Worm (Caenorhabditis elegans) whole organism, L3 larva: ENCODE results near the gene F53F4.15.

ENCODE experiments used
- aly-2 ChIP-seq: fragments of 150-350 bp; optimal IDR thresholded peaks from 2 replicates; lab custom pipeline; 2014; ENCODE audit warnings: missing biosample characterization, missing genetic modification characterization
- ama-1 ChIP-seq: fragments of 150-350 bp; optimal IDR thresholded peaks from 2 replicates; lab custom pipeline; 2018
- ceh-16 ChIP-seq: sonication (generic microtip); optimal IDR thresholded peaks from 2 replicates; lab custom pipeline; 2017; ENCODE audit warnings: missing biosample characterization, missing genetic modification characterization
- ceh-28 ChIP-seq: fragments of 150-350 bp; optimal IDR thresholded peaks from 2 replicates; lab custom pipeline; 2014; ENCODE audit warnings: missing biosample characterization, missing genetic modification reagents, missing genetic modification characterization
- ceh-82 ChIP-seq: fragments of 150-350 bp; optimal IDR thresholded peaks from 2 replicates; lab custom pipeline; 2014; ENCODE audit warnings: missing biosample characterization, missing genetic modification characterization
- ceh-9 ChIP-seq: sonication (generic microtip); optimal IDR thresholded peaks from 2 replicates; lab custom pipeline; 2018; ENCODE audit warnings: missing biosample characterization, missing genetic modification characterization
- egl-27 ChIP-seq: sonication (generic microtip); optimal IDR thresholded peaks from 4 replicates; lab custom pipeline; 2017; ENCODE audit warnings: missing biosample characterization, missing genetic modification reagents, missing genetic modification characterization
- egl-5 ChIP-seq: fragments of 150-350 bp; optimal IDR thresholded peaks from 2 replicates; lab custom pipeline; 2017; ENCODE audit warnings: missing biosample characterization, missing genetic modification reagents, missing genetic modification characterization, inconsistent platforms
- elt-1 ChIP-seq: fragments of 150-350 bp; optimal IDR thresholded peaks from 2 replicates; lab custom pipeline; 2014; ENCODE audit warnings: missing biosample characterization, missing genetic modification characterization
- elt-2 ChIP-seq: sonication (generic microtip); optimal IDR thresholded peaks from 2 replicates; lab custom pipeline; 2016; ENCODE audit warnings: missing genetic modification reagents, mild to moderate bottlenecking, missing genetic modification characterization, missing compliant biosample characterization
- elt-3 ChIP-seq, 3 experiments: fragments of 150-350 bp in 1 of 3; sonication (generic microtip) in 2 of 3; optimal IDR thresholded peaks; 2 replicates in 2 of 3; 4 replicates in 1 of 3; lab custom pipeline; 2014 to 2017; ENCODE audit warnings: missing biosample characterization in 3 of 3, missing genetic modification characterization in 3 of 3
- fos-1 ChIP-seq: fragments of 150-350 bp; optimal IDR thresholded peaks from 2 replicates; lab custom pipeline; 2014; ENCODE audit warnings: missing biosample characterization, missing genetic modification characterization
- hmg-11 ChIP-seq: sonication (generic microtip); optimal IDR thresholded peaks from 2 replicates; lab custom pipeline; 2016; ENCODE audit warnings: missing genetic modification characterization, missing compliant biosample characterization
- jun-1 ChIP-seq: fragments of 150-350 bp; optimal IDR thresholded peaks from 2 replicates; lab custom pipeline; 2014; ENCODE audit warnings: missing biosample characterization, missing genetic modification reagents, missing genetic modification characterization
- lin-15B ChIP-seq: fragments of 150-350 bp; optimal IDR thresholded peaks from 2 replicates; lab custom pipeline; 2014; ENCODE audit warnings: missing biosample characterization, missing genetic modification characterization
- lin-39 ChIP-seq: fragments of 150-350 bp; optimal IDR thresholded peaks from 2 replicates; lab custom pipeline; 2018; ENCODE audit warnings: missing biosample characterization, missing genetic modification reagents, missing genetic modification characterization
- lsy-12 ChIP-seq: sonication (generic microtip); optimal IDR thresholded peaks from 2 replicates; lab custom pipeline; 2016; ENCODE audit warnings: mild to moderate bottlenecking, missing genetic modification characterization, missing compliant biosample characterization
- mml-1 ChIP-seq: fragments of 150-350 bp; sonication (generic microtip); optimal IDR thresholded peaks from 3 replicates; lab custom pipeline; 2014; ENCODE audit warnings: missing biosample characterization, missing genetic modification characterization
- nfya-1 ChIP-seq: sonication (generic microtip); optimal IDR thresholded peaks from 2 replicates; lab custom pipeline; 2017; ENCODE audit warnings: missing genetic modification characterization, mild to moderate bottlenecking, missing compliant biosample characterization, antibody characterized with exemption, moderate library complexity; ENCODE audit not compliant: insufficient read depth
- nhr-12 ChIP-seq: fragments of 150-350 bp; optimal IDR thresholded peaks from 2 replicates; lab custom pipeline; 2014; ENCODE audit warnings: missing biosample characterization, missing genetic modification characterization
- nhr-23 ChIP-seq: fragments of 150-350 bp; optimal IDR thresholded peaks from 2 replicates; lab custom pipeline; 2014; ENCODE audit warnings: missing biosample characterization, missing genetic modification reagents, missing genetic modification characterization
- nhr-25 ChIP-seq: sonication (generic microtip); optimal IDR thresholded peaks from 2 replicates; lab custom pipeline; 2017; ENCODE audit warnings: missing biosample characterization, missing genetic modification characterization
- nhr-28 ChIP-seq: fragments of 150-350 bp; optimal IDR thresholded peaks from 2 replicates; lab custom pipeline; 2014; ENCODE audit warnings: missing biosample characterization, missing genetic modification characterization
- nhr-67 ChIP-seq: fragments of 150-350 bp; optimal IDR thresholded peaks from 2 replicates; lab custom pipeline; 2014; ENCODE audit warnings: missing biosample characterization, missing genetic modification characterization
- nhr-77 ChIP-seq: fragments of 150-350 bp; optimal IDR thresholded peaks from 2 replicates; lab custom pipeline; 2014; ENCODE audit warnings: missing biosample characterization, missing genetic modification characterization
- pha-4 ChIP-seq: fragments of 150-350 bp; optimal IDR thresholded peaks from 2 replicates; lab custom pipeline; 2014; ENCODE audit warnings: missing biosample characterization, missing genetic modification reagents, missing genetic modification characterization
- pqm-1 ChIP-seq: fragments of 150-350 bp; optimal IDR thresholded peaks from 2 replicates; lab custom pipeline; 2017; ENCODE audit warnings: missing biosample characterization, missing genetic modification characterization, inconsistent platforms
- sea-2 ChIP-seq: fragments of 150-350 bp; sonication (generic microtip); optimal IDR thresholded peaks from 4 replicates; lab custom pipeline; 2014; ENCODE audit warnings: missing biosample characterization, missing genetic modification reagents, missing genetic modification characterization
- skn-1 ChIP-seq: fragments of 150-350 bp; optimal IDR thresholded peaks from 2 replicates; lab custom pipeline; 2014; ENCODE audit warnings: missing biosample characterization, missing genetic modification characterization
- snpc-4 ChIP-seq: fragments of 150-350 bp; optimal IDR thresholded peaks from 2 replicates; lab custom pipeline; 2014; ENCODE audit warnings: missing biosample characterization, missing genetic modification characterization
- unc-39 ChIP-seq: sonication (generic microtip); optimal IDR thresholded peaks from 4 replicates; lab custom pipeline; 2017; ENCODE audit warnings: missing biosample characterization, missing genetic modification characterization
- zag-1 ChIP-seq: fragments of 150-350 bp; optimal IDR thresholded peaks from 2 replicates; lab custom pipeline; 2014; ENCODE audit warnings: missing biosample characterization, missing genetic modification characterization
- ztf-4 ChIP-seq: fragments of 150-350 bp; optimal IDR thresholded peaks from 2 replicates; lab custom pipeline; 2014; ENCODE audit warnings: missing biosample characterization, missing genetic modification characterization

Gene F53F4.15

DNA sequence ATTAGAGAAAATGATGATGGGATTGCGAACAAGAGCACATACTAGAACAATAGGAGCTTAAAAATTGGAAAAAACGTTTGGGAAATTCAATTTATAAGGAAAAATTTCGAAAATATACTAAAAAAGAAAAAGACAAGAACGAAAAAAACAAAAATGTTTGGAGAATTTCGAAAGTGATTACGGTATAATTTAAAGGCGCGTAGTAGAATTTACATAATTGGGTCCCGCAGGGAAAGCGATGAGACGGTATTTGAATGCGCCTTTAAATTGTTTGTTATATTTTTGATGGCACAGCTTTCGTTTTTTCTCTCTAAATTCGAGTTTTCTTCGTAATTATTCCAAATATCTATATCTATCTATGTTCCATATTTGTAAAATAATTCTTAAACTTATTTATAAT is 39.3 kb downstream of the F53F4.15 start:
- TF ChIP-seq sea-2 (GFP tag; lab: Kevin White, UChicago) (no peak), elt-1 (no peak), fos-1 (tag; lab: Kevin White, UChicago) (no peak), ztf-4 (tag; lab: Kevin White, UChicago) (no peak), egl-27 (no peak), nhr-28 (tag; lab: Kevin White, UChicago) (no peak), egl-5 (tag; lab: Kevin White, UChicago) (no peak), aly-2 (no peak), pqm-1 (tag; lab: Kevin White, UChicago) (no peak), lsy-12 (tag; lab: Kevin White, UChicago) (no peak), zag-1 (tag; lab: Kevin White, UChicago) (no peak), nhr-25 (tag; lab: Kevin White, UChicago) (no peak), nhr-77 (tag; lab: Kevin White, UChicago) (no peak), hmg-11 (no peak), lin-39 (tag; lab: Kevin White, UChicago) (no peak), ama-1 (lab: Kevin White, UChicago) (no peak), nhr-23 (tag; lab: Kevin White, UChicago) (no peak), elt-2 (tag; lab: Kevin White, UChicago) (no peak), ceh-16 (tag; lab: Kevin White, UChicago) (no peak), skn-1 (tag; lab: Kevin White, UChicago) (no peak)
- TF ChIP-seq, all 47 proteins: peak for 0

DNA sequence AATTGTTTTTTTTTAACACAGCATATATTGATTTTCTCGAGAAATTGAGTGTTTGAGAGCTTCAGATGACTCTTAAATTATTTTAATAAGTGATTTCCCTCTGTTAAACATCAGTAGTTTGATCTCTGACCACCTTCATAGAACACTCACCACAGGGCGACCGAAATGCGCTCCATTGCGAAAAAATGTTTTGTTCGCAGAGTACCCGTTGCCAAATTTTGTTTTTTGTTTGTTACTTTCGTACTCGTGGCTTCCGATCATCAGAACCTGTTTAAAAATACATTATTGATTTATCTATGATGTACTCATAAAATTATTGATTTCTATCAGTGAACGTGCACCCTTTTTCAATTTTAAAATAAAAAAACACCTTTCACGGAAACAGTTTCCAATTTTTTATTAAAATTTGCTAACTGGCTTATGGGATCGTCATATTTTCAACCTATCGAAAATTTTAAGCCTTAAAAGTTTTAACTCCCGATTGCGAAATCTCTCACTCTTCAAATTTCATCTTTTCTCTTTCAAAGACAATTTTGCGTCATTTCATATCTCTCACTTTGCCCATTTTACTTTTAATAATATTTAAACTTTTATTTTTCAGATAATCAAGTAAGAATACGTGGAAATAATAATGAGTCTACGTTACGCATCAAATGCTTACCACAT is 40.0 kb downstream of the F53F4.15 start, which contains the start of gene letm-1:
letm-1 (plus strand) TSS at position 598 of the 666 bp plus-strand sequence.
- TF ChIP-seq nfya-1 (tag; lab: Kevin White, UChicago) (peak; percentile 12), elt-2 (tag; lab: Kevin White, UChicago) (peak; percentile 39), pha-4 (tag; lab: Kevin White, UChicago) (peak; percentile 49), ceh-28 (tag; lab: Kevin White, UChicago) (peak; percentile 16), pqm-1 (tag; lab: Kevin White, UChicago) (peak; percentile 65), snpc-4 (peak; percentile 22), nhr-12 (no peak), elt-3 (tag; optimal IDR thresholded peaks at IDR 0.05; lab: Kevin White, UChicago) (no peak)

DNA sequence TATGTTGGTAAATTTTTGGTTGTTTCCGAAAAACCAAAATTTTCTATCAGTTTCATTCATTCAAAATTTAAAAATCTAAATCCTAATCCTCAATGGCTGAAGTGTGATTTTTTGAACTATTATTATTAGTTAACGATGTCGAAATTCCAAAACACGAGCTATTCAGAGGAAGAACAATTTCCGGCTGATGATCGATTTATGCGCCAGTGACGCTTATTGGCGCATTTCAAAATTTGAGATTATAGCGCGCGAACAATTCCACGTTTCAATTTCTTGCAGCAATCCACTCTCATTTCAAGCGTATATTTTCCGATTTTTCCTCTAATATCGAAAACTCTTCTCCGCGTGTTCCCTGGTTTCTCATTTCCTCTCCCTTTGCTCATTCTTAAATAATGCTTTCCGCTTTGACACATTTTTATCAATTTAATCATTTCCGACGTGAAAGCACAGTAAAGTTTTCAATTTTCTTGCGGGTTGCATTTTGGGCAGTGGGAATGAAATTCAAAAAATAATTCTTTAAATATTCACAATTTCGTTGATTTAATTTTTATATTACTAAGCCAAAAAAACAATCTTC is 43.7 kb downstream of the F53F4.15 start:
- peak; percentile 19 for TF ChIP-seq nfya-1 (tag; lab: Kevin White, UChicago)
- TF ChIP-seq lin-15B (tag; lab: Kevin White, UChicago) = peak; percentile 55
- peak; percentile 9 for TF ChIP-seq nhr-23 (tag; lab: Kevin White, UChicago)
- TF ChIP-seq elt-2 (tag; lab: Kevin White, UChicago) = peak; percentile 51
- TF ChIP-seq ceh-16 (tag; lab: Kevin White, UChicago) = no peak
- no peak for TF ChIP-seq nhr-67 (tag; lab: Kevin White, UChicago)
- peak; percentile 40 for TF ChIP-seq ama-1 (lab: Kevin White, UChicago)

DNA sequence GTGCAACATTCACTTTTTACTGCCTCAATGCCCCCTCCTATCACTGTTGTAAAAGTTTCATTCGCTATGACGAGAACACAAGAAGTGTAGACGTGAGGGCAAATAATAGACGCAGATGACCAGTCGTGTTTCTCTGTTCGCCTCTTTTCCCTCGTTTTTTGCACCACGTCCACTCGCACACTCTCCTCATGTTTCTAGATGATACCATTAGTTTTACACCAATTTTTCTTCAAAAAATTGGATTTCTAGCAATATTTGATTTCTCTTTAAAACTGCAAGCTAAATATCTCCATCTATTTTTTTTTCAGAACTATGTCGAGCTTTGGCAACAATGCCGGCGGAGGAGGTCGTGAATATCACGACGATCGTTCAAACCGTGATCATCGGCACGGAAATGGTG is 44.3 kb downstream of the F53F4.15 start, which contains the start of gene rde-12:
rde-12 (plus strand) TSS at position 301 of the 400 bp plus-strand sequence.
- TF ChIP-seq mml-1 (tag; lab: Kevin White, UChicago) = no peak
- TF ChIP-seq aly-2 = no peak
- TF ChIP-seq hmg-11 = no peak
- TF ChIP-seq unc-39 (tag; lab: Kevin White, UChicago) = no peak
- TF ChIP-seq ceh-9 (tag; lab: Kevin White, UChicago) = no peak
- no peak for TF ChIP-seq snpc-4
- no peak for TF ChIP-seq zag-1 (tag; lab: Kevin White, UChicago)
- no peak for TF ChIP-seq pha-4 (tag; lab: Kevin White, UChicago)
- TF ChIP-seq ceh-82 (tag; lab: Kevin White, UChicago) = no peak
- no peak for TF ChIP-seq lsy-12 (tag; lab: Kevin White, UChicago)
- no peak for TF ChIP-seq nhr-12
- TF ChIP-seq skn-1 (tag; lab: Kevin White, UChicago) = no peak
- no peak for TF ChIP-seq jun-1 (tag; lab: Kevin White, UChicago)
- no peak for TF ChIP-seq egl-5 (tag; lab: Kevin White, UChicago)
- no peak for TF ChIP-seq nhr-23 (tag; lab: Kevin White, UChicago)
- TF ChIP-seq nfya-1 (tag; lab: Kevin White, UChicago) = no peak
- TF ChIP-seq, all 47 proteins: peak for 0
